Fruit fly (Drosophila melanogaster): ENCODE data around the gene CG11382.

The CG11382 gene

dm6 chrX:1197862-1198261 lies 11.9 kb upstream of the CG11382 start:
- TF ChIP-seq toe (GFP tag; optimal IDR thresholded peaks at IDR 0.05), result no peak

dm6 chrX:1199246-1199645 lies 10.5 kb upstream of the CG11382 start, which contains the start of gene CG14625:
Gene CG14625 (plus strand): TSS chrX:1199546.
- TF ChIP-seq CG7101 (tag; optimal IDR thresholded peaks at IDR 0.05) (no peak), cic (GFP tag; optimal IDR thresholded peaks at IDR 0.05) (no peak), CG5204 (GFP tag; optimal IDR thresholded peaks at IDR 0.05) (no peak), Mnt (GFP tag; optimal IDR thresholded peaks at IDR 0.05) (no peak), CG11617 (GFP tag; optimal IDR thresholded peaks at IDR 0.05) (no peak), CG12768 (GFP tag; optimal IDR thresholded peaks at IDR 0.05) (no peak), toe (GFP tag; optimal IDR thresholded peaks at IDR 0.05) (no peak), CG14711 (tag; optimal IDR thresholded peaks at IDR 0.05) (no peak)

dm6 chrX:1203477-1203876 lies 6.3 kb upstream of the CG11382 start, which contains the start of gene CG11381:
Gene CG11381 (plus strand): TSS chrX:1203777.
- no peak for TF ChIP-seq CG33017 (tag; optimal IDR thresholded peaks at IDR 0.05)

dm6 chrX:1206437-1206836 lies 3.3 kb upstream of the CG11382 start, which contains the start of gene CG14624:
Gene CG14624 (plus strand): TSS chrX:1206737.
- TF ChIP-seq tj (GFP tag; optimal IDR thresholded peaks at IDR 0.05), result peak; percentile 57
- no peak for TF ChIP-seq Crg-1 (GFP tag; optimal IDR thresholded peaks at IDR 0.05)

DNA sequence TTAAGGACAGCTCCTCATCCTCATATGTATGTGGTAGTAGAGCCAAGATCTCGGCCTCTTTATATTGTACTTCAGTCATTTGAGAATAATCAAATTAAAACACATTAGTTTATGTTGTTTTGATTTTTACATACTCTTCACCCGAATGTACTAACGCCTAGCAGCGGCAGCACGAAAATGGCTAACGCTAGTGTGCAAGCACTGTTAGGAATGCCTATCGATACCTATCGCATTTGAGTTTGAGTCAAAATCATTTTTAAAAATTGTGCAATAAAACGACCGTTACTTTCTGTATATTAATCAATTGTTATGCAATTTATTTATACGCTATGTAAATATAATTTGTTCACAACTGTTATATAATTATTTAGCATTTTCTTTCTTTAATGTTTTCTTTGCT lies 5.2 kb downstream of the CG11382 start, which contains the start of gene CG11398:
Gene CG11398, minus strand, starts transcription at position 157 of the 400 bp plus-strand sequence.
- TF ChIP-seq CG12768 (GFP tag; optimal IDR thresholded peaks at IDR 0.05) (no peak), ovo (GFP tag; optimal IDR thresholded peaks at IDR 0.05) (no peak), cic (GFP tag; optimal IDR thresholded peaks at IDR 0.05) (peak; percentile 2), toe (GFP tag; optimal IDR thresholded peaks at IDR 0.05) (no peak), bab1 (GFP tag; optimal IDR thresholded peaks at IDR 0.05) (peak; percentile 40)

DNA sequence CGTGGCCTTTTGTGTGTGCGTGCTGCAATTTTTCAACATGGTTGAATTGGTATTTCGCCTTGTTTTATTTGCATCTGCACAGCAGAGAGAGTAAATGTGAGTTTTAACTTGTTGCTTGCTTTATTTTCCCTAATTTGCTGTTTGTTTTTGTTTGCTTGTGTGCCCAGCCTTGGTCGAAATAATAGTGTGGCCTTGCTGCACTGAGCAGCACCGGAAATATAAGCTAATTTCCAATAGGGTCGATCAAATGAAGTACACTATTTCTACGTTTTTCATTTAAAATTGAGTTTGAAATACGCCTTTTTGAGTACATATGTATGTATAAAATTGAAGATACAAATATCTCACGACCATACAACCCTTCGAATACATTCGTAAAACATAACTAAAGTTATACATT lies 6.9 kb downstream of the CG11382 start:
- TF ChIP-seq kay (GFP tag; ENCODE audit: borderline replicate concordance), result no peak
- no peak for TF ChIP-seq cnc (optimal IDR thresholded peaks at IDR 0.05)
- no peak for TF ChIP-seq Clk (GFP tag; optimal IDR thresholded peaks at IDR 0.05)

DNA sequence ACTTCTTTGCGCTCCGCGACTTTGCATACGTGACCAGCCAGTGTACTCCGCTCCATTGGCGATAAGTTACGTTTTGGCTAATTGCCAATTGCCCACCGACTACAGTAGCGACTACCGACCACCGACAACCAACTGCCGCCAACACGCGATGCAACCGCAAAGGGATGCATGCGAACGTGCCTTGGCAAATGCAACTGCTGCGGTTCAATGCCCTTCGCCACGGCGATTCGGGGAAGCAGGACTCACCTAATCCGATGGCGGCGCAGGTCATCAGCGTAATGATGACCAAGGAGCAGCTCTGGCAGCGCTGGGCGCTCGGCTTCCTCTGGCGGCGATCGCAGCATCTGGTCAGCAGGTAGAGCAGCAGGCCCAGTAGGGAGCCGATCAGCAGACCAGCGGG lies 16.1 kb downstream of the CG11382 start:
- TF ChIP-seq cic (GFP tag; optimal IDR thresholded peaks at IDR 0.05) (no peak), CG12768 (GFP tag; optimal IDR thresholded peaks at IDR 0.05) (no peak), Clk (GFP tag; optimal IDR thresholded peaks at IDR 0.05) (no peak), Crg-1 (GFP tag; optimal IDR thresholded peaks at IDR 0.05) (no peak), CG14711 (tag; optimal IDR thresholded peaks at IDR 0.05) (no peak)

DNA sequence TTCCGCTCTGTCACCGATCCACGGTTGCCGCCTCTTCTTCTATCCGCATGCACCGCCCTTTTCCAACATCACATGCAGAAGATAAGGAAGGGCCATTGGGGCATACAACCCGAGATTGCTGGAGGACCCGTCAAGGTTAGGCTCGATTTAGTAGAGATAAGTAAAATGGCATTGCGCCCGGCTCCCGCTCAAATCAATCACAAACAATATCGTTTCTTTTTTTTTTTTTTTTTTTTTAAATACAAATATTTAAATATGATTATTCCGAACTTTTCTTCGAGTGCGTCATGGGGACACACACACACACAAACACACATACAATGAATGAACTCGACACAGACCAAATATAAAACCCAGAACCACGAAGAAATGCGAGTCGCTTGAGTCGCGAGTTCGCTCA lies 19.3 kb downstream of the CG11382 start:
- TF ChIP-seq Clk (GFP tag; optimal IDR thresholded peaks at IDR 0.05), result no peak
- TF ChIP-seq Crg-1 (GFP tag; optimal IDR thresholded peaks at IDR 0.05), result no peak
- TF ChIP-seq CG7101 (tag; optimal IDR thresholded peaks at IDR 0.05), result no peak
- TF ChIP-seq CG11617 (GFP tag; optimal IDR thresholded peaks at IDR 0.05), result no peak
- no peak for TF ChIP-seq CG7045 (GFP tag; optimal IDR thresholded peaks at IDR 0.05)
- TF ChIP-seq Mnt (GFP tag; optimal IDR thresholded peaks at IDR 0.05), result no peak
- no peak for TF ChIP-seq pad (GFP tag; optimal IDR thresholded peaks at IDR 0.05)
- TF ChIP-seq cic (GFP tag; optimal IDR thresholded peaks at IDR 0.05), result no peak

- no peak for TF ChIP-seq CG1620 (GFP tag; optimal IDR thresholded peaks at IDR 0.05)
- TF ChIP-seq tj (GFP tag; optimal IDR thresholded peaks at IDR 0.05), result peak; percentile 41
Measured at dm6 chrX:1229567-1229966, 19.8 kb downstream of the CG11382 start.

DNA sequence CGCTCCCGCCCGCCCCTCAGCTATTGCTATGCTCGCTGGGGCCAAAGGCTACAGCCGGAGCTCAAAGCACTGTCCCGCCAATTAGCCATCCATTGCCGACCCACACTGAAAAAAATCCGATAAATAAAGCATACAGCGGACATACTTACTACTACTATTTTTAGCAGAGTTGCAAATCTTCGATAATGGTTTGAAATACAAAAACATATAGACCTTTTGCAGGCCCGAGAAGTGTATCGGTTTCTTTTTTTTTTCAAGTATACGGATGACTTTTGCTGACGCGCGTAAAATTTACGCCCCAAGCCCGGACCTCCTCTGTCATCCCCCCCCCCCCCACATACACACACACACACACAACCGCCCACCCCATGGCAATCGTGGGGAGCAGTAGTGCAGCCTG lies 21.9 kb downstream of the CG11382 start:
- TF ChIP-seq Hr96 (GFP tag; optimal IDR thresholded peaks at IDR 0.05), result no peak
- peak; percentile 89 for TF ChIP-seq tj (GFP tag; optimal IDR thresholded peaks at IDR 0.05)
